Worm (Caenorhabditis elegans) whole organism, L4/young adult: ENCODE measurements around the gene nono-1.
A peak's percentile ranks its signal among the peaks of the same experiment; 100 is the strongest.

ENCODE experiments used
- W03F9.2 ChIP-seq: fragments of 150-350 bp; optimal IDR thresholded peaks from 2 replicates; lab custom pipeline; 2014; ENCODE audit warnings: missing biosample characterization, missing genetic modification characterization
- dao-5 ChIP-seq: sonication (generic microtip); optimal IDR thresholded peaks from 2 replicates; lab custom pipeline; 2016; ENCODE audit warnings: missing genotype, missing genetic modification characterization, moderate library complexity, missing compliant biosample characterization
- him-1 ChIP-seq: sonication (generic microtip); optimal IDR thresholded peaks from 2 replicates; lab custom pipeline; 2016; ENCODE audit warnings: missing genotype, missing genetic modification reagents, missing genetic modification characterization, missing compliant biosample characterization

nono-1 gene

DNA sequence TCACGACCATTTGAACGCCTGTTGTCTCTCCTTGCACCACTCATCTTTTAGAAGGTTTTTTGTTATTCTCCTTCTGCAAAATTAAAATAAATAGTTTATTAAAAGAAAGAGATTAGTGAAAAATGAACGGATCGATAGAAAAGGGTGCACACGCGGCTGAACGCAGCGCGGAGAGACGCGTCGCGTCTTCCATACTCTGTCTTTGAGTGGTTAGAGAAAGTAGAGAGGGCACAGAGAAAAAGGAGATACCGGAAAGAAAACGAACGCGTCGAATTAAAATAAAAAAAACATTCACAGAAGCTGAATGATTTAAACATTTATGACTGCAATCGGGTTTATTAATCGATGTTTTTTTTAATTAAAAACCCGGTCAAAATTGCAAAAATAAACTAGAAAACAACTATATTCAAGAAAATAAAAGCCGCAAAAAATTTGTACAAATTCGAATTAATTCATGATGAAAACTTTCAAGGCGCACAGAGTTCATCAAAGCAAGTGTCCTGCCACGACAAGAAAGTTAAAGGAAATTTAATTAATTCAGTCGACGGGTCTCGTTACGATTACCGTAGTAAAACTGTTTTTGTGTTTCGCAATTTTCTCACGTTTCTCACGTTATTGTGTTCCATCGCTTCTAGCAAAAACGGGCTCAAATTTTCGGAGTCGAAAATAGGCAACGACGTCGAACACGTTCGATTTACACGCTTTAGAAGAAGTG, at the start of gene nono-1, which contains the start of gene nop-1:
Gene nono-1 (minus strand): TSS at position 75 of the 715 bp plus-strand sequence.
Gene nop-1 (plus strand): TSS at position 551 of the 715 bp plus-strand sequence.
- TF ChIP-seq W03F9.2 (peak; percentile 51), dao-5 (tag; lab: Kevin White, UChicago) (no peak), him-1 (tag; lab: Kevin White, UChicago) (no peak)

DNA sequence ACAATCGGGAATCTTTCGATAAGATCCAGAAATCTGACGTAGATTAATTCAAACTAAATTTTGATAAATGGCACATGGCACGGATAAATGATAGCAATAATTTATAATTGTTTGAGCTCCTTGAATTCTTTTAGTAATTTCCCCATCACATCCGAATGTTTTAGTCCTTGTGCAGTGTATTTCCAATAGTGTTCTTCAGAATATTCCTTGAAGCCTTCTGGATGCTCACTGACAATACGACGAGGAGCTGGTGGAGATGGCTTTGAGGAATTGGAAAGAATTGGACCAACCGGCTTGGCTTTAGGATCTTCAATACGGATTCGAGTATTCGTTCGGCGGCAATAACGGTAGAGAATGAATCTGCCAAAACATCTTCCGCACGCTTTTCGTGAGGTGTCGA, 48.4 kb upstream of the nono-1 start:
- TF ChIP-seq him-1 (tag; lab: Kevin White, UChicago) (peak; percentile 24), W03F9.2 (no peak)

DNA sequence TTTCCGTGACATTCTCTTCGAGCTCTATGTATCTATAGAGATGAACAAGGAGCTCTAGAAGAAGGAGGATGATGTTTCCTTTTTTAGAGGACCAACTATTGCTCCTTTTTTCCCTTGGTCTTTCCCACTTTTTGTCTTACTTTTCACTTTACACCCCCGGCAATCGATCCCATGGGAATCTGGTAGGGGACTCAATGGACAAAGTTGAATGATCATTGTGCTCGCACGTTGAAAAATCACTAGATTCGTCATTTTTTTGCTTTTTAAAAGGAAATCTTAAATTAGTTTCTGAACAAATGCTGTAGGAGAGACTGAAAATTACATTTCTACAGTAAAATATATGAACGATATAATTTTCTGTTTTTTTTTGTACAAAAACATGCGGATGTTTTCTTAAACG, 44.0 kb upstream of the nono-1 start:
- TF ChIP-seq dao-5 (tag; lab: Kevin White, UChicago): no peak
- TF ChIP-seq him-1 (tag; lab: Kevin White, UChicago): no peak
- TF ChIP-seq W03F9.2: no peak

DNA sequence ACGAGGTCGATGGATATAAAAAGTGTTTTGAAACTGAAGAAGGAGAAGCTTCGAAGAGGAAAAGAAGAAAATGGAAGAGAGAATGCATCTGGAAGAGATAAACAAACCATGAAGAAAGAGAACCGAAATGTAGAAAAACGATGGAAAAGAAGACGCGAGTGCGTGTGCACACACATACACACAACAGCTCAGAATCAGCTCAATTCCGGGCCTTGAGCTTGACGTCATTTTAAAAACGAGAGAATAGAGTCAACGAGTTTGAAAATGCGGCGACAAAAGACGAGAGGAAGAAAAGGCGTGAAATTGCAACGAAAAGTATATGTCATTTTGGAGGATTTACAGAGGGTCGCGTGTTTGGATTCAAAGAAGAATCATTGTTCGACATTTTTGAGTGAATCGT, 41.6 kb upstream of the nono-1 start:
- TF ChIP-seq him-1 (tag; lab: Kevin White, UChicago): peak; percentile 59
- TF ChIP-seq dao-5 (tag; lab: Kevin White, UChicago): no peak

DNA sequence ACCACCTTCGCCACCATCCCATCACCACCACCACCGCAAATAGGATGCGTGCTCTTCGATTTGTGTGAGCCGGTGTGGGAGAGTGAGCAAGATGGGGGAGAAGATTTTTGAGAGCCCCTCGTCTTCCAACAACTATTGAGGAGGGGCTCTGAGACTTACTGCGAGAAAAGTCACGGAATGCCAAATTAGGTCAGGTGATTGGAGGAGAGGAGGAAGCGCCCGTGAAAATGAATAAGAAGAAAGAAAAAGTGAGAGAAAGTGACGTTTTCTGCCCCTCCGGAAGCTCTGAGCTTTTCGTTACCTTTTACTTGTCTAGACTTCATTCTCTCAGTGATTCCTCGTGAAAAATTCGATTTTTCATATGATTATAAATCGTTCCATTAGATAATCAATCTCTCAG, 40.6 kb upstream of the nono-1 start:
- TF ChIP-seq dao-5 (tag; lab: Kevin White, UChicago) (no peak), W03F9.2 (no peak), him-1 (tag; lab: Kevin White, UChicago) (no peak)

DNA sequence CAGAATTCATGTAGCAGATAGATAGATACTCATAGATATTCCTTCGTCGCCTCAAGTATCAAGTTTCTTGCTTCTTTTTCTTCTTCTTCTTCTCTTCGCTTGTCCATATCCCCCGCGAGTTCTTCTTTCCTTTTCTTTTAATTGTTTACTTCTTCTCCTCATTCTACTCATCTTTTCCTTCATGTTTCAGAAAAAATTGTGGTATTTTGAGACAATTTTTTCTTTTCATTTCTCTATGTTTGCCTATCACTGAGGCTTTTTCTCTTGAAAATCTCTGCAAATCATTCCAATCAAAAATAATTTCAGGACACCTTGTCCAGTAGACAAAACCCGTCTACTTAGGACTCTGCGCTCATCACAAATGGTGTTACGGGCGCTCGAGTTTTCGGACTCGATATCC, 34.9 kb upstream of the nono-1 start, which contains the start of gene T04C9.1:
Gene T04C9.1 (plus strand): TSS at position 301 of the 400 bp plus-strand sequence.
- TF ChIP-seq him-1 (tag; lab: Kevin White, UChicago) (no peak), W03F9.2 (no peak), dao-5 (tag; lab: Kevin White, UChicago) (no peak)

DNA sequence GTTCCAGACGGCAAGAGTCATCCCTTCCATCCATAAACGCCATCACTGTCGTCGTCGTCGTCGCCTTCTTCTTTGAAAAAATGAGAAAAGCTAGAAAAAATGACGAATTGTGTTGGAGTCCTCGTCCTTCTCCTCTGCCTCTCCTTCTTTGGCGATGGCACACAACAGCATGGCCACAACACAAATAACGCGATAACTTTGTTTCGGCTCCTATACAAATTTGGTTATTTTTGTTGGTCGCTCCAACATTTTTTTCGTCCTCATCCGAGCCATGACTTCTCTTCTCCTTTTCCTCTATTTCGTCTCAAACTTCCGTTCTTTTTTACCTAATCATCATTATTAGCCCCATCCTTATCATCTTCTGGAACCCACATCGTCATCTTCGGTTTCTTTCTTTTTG, 34.0 kb upstream of the nono-1 start:
- TF ChIP-seq W03F9.2 (no peak), him-1 (tag; lab: Kevin White, UChicago) (no peak), dao-5 (tag; lab: Kevin White, UChicago) (no peak)

DNA sequence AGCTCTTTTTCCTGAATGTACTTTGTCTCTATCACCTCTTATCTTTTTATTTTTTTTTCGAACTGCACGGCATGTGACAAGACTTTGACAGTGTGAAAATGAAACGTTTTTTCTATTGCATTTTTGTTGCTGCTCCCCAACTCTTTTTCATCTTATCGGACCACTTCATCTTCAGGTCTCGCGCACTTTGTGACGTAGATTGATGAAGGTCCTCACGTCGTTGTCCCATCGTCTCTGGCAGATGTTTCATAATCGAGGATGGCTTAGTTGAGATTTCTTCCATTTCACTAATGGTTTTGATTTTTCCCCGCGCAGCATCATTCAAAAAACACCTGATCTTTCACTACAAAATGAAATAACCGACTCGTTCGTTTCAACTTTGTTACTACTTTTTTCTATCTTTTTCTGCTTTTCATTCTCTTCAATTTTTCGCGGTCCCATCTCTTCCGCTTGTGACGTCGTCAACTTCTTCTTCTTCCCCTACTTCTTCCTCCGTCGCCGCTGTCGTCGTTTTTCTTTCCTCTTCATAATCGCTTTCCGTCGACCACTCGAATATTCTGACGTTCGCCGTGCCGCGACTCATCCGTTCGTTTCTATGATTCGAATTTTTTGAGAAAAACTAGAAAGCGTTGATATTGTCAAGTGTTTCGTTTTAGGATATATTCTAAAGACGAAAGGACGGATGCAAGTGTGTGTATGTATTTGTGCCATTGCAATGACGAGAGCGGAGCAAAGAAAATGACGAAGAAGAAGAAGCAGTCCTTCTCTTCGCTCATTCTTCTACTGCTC, 33.3 kb upstream of the nono-1 start, which contains the start of gene T04C9.2:
Gene T04C9.2 (plus strand): TSS at position 739 of the 789 bp plus-strand sequence.
- TF ChIP-seq dao-5 (tag; lab: Kevin White, UChicago) (no peak), him-1 (tag; lab: Kevin White, UChicago) (peak; percentile 4), W03F9.2 (no peak)

DNA sequence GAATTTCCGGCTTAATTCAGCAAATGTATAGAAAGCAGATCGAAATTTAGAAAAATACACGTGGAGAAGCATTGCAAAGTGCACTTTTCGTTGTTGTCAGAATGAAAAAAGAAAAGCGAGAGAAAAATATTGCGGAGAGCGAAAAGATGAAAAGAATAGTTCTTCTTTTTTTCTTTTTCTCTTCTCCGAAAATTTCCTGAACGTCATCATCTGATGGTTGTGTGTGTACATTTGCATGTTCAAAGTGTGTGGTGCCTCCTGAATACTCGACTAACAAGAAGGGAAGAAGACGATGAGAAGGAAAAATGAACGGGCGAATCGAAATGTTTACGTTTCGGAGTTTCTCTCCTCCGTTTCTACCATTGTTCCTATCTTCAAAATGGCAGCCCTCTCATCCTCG, 32.0 kb upstream of the nono-1 start:
- TF ChIP-seq W03F9.2 (no peak), dao-5 (tag; lab: Kevin White, UChicago) (no peak), him-1 (tag; lab: Kevin White, UChicago) (no peak)

DNA sequence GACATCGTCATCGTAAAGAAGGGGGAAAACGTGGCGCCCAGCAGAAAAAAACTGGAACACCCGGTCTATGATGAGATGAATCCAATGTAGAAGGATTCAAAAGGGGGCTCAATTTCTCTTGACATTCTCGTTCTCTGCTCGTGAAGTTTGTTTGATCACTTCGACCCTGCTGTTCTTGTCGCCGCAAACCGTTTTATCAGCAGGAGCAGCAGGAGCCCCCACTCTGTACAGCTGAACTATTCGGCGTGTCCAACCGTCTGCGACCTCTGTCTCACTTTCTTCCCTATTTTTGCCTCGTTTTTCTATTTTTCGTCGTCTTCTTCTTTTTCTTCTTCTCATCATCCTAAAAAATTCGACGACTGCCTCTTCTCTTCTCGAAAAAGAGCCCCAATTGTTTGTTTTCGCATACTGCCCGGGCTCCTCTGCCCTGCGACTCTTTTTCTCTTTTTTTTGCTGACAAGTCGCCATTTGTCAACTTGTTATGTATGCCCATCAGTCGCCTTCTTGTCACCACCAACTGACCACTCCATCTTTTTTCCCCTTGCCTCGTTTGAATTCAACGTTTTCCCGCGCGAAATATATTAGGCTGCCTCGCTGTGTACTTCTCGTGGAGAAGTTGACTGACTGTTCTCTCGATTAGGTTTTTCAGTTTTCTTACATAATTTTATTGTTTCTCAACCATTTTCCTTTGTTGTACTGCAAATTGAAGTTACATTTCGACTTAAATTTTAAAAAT, 31.1 kb upstream of the nono-1 start:
- TF ChIP-seq dao-5 (tag; lab: Kevin White, UChicago) (no peak), W03F9.2 (no peak), him-1 (tag; lab: Kevin White, UChicago) (no peak)

DNA sequence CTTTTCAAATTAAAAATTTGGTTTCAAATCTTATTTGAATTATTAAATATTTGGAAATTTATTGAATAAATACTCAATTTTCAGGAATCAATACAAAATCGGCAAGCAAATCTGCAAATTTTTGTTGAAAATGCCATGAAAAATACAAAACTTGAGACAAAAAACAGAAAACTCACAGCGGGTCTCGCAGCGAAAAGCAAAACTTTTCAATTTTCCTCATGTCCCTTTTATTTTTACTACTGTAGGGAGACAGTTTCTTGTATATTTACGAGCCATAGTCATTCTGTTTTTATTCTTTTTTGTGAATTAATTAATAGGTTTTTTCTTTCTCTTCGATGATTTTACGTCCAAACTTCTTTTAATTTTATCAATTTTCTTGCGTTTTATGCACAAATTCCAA, 30.4 kb upstream of the nono-1 start:
- TF ChIP-seq dao-5 (tag; lab: Kevin White, UChicago): no peak
- TF ChIP-seq him-1 (tag; lab: Kevin White, UChicago): no peak
- no peak for TF ChIP-seq W03F9.2

DNA sequence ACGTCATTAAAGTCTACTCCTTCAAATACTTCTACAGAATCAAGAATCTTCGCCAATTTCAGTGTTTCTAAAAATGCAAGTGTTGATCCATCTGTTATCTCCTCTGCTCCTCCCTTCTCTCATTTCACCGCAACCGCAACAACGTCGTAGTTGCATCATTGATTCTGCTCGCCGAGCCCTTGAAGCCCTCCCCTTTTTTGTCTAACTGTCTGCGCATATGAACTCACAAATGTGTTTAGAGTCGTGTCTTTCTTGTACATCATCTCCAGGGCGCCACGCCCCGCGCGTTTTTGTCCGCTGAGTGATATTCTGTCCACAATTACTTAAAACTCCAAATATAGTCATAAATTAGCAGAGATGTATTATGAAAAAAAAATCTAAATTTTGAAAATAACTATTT, 30.0 kb upstream of the nono-1 start:
- TF ChIP-seq W03F9.2: no peak
- peak; percentile 55 for TF ChIP-seq him-1 (tag; lab: Kevin White, UChicago)

DNA sequence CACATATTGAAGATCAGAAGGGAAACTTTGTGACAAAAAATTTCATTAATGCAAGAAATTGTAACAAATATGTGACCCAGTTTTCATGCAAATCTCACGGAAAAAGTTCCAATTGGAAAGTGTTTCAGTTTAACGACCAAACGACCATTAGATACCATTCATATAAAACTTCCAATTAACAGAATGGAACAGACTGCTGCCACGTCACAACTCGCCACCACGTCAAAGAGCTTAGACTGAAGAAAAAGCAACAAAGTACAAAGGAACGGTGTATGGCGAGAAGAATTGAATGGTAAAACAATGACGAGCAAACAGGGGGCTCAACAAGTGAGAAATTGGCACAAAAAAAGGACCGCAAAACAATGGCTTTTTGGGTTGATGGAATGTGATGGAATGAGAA, 27.3 kb upstream of the nono-1 start, which contains the start of gene T04C9.3:
Gene T04C9.3 (plus strand): TSS at position 301 of the 400 bp plus-strand sequence.
- TF ChIP-seq him-1 (tag; lab: Kevin White, UChicago) (no peak), dao-5 (tag; lab: Kevin White, UChicago) (no peak), W03F9.2 (no peak)
